Worm (Caenorhabditis elegans) whole organism, late embryonic: ENCODE measurements around the gene srx-125.

ENCODE experiments used
- K02D7.2 ChIP-seq: sonication (generic microtip); optimal IDR thresholded peaks from 2 replicates; lab custom pipeline; 2017; ENCODE audit warnings: mild to moderate bottlenecking, missing genetic modification characterization, missing compliant biosample characterization
- ceh-2 ChIP-seq: sonication (generic microtip); optimal IDR thresholded peaks from 2 replicates; lab custom pipeline; 2016; ENCODE audit warnings: missing genotype, missing genetic modification characterization, missing compliant biosample characterization
- ceh-6 ChIP-seq: fragments of 200-800 bp; sonication (Bioruptor generic); optimal IDR thresholded peaks from 2 replicates; lab custom pipeline; 2018; ENCODE audit warnings: mild to moderate bottlenecking, missing genetic modification characterization, missing compliant biosample characterization
- dmd-4 ChIP-seq: sonication (generic microtip); optimal IDR thresholded peaks from 2 replicates; lab custom pipeline; 2016; ENCODE audit warnings: borderline replicate concordance, missing genetic modification characterization, missing compliant biosample characterization
- dve-1 ChIP-seq: sonication (generic microtip); optimal IDR thresholded peaks from 2 replicates; lab custom pipeline; 2017; ENCODE audit warnings: antibody characterized with exemption, mild to moderate bottlenecking, missing genetic modification characterization, missing compliant biosample characterization
- pag-3 ChIP-seq: sonication (generic microtip); optimal IDR thresholded peaks from 2 replicates; lab custom pipeline; 2016; ENCODE audit warnings: missing compliant biosample characterization, missing genetic modification characterization, borderline replicate concordance
- pat-9 ChIP-seq: fragments of 200-800 bp; sonication (Bioruptor generic); optimal IDR thresholded peaks from 2 replicates; lab custom pipeline; 2018; ENCODE audit warnings: mild to moderate bottlenecking, missing genetic modification characterization, moderate library complexity, missing compliant biosample characterization
- sdc-2 ChIP-seq: sonication (generic microtip); optimal IDR thresholded peaks from 2 replicates; lab custom pipeline; 2016; ENCODE audit warnings: missing genotype, missing genetic modification characterization, missing compliant biosample characterization
- tbx-7 ChIP-seq: sonication (generic microtip); optimal IDR thresholded peaks from 2 replicates; lab custom pipeline; 2016; ENCODE audit warnings: missing genotype, missing genetic modification characterization, missing compliant biosample characterization
- unc-3 ChIP-seq, 2 experiments: fragments of 200-800 bp in 1 of 2; sonication (Bioruptor generic) in 1 of 2; sonication (generic microtip) in 1 of 2; conservative IDR thresholded peaks in 1 of 2; optimal IDR thresholded peaks in 1 of 2; 2 replicates each; pipeline versions ENCODE4 v1.3.6 to Lab custom; 2016 to 2022; ENCODE audit warnings: missing compliant biosample characterization in 2 of 2, missing genetic modification characterization in 2 of 2, missing genetic modification reagents in 1 of 2
- unc-55 ChIP-seq: sonication (generic microtip); optimal IDR thresholded peaks from 2 replicates; lab custom pipeline; 2017; ENCODE audit warnings: missing biosample characterization, missing genetic modification reagents, missing genetic modification characterization
- unc-86 ChIP-seq: sonication (generic microtip); optimal IDR thresholded peaks from 2 replicates; lab custom pipeline; 2016; ENCODE audit warnings: missing genetic modification characterization, missing compliant biosample characterization
- zip-5 ChIP-seq: sonication (generic microtip); optimal IDR thresholded peaks from 2 replicates; lab custom pipeline; 2016; ENCODE audit warnings: missing genetic modification characterization, missing compliant biosample characterization

The srx-125 gene

ce11 chrV:13416076-13416475 is 49.0 kb downstream of the srx-125 start:
- no peak for TF ChIP-seq K02D7.2 (tag; lab: Kevin White, UChicago)
- no peak for TF ChIP-seq zip-5 (tag; lab: Kevin White, UChicago)
- no peak for TF ChIP-seq dmd-4 (tag; lab: Kevin White, UChicago)
- no peak for TF ChIP-seq dve-1 (tag; lab: Kevin White, UChicago)
- no peak for TF ChIP-seq ceh-2
- no peak for TF ChIP-seq unc-3 (GFP tag; conservative IDR thresholded peaks at IDR 0.05; lab: Robert Waterston, UW)
- TF ChIP-seq unc-3 (tag; optimal IDR thresholded peaks at IDR 0.05; lab: Kevin White, UChicago), result no peak

- TF ChIP-seq ceh-2 (no peak), pat-9 (tag; lab: Kevin White, UChicago) (no peak), tbx-7 (tag; lab: Kevin White, UChicago) (no peak), dve-1 (tag; lab: Kevin White, UChicago) (no peak), ceh-6 (GFP tag; lab: Kevin White, UChicago) (no peak), pag-3 (tag; lab: Kevin White, UChicago) (no peak), unc-86 (tag; lab: Kevin White, UChicago) (no peak), unc-55 (GFP tag; lab: Kevin White, UChicago) (no peak), sdc-2 (tag; lab: Kevin White, UChicago) (no peak)
- TF ChIP-seq, all 69 proteins: peak for 0
These were observed 50.4 kb downstream of the srx-125 start, which contains the start of gene F53F1.6 for ce11 chrV:13417513-13417912. Gene F53F1.6 (minus strand): TSS chrV:13417613.
